Fruit fly (Drosophila melanogaster): ENCODE measurements around the gene FASN2.

DNA sequence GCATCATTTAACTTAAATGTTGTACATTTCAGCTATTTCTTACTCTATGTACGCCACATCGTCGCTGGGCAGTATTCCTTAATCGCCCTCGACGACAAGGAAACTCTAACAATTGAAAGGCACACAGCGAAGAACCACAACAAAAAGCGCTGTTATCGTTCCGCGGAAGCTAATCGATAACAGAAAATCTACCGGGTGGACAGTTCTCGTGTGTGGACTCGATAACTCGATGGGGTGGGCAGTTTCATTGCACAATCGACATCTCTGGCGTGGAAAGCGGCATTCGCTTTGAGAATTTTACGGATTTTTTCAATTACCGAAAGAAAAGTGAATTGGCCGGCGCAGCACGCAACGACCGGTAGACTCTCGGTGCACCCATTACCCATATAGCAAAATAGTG lies 20.8 kb upstream of the FASN2 start, which contains the start of the genes alpha4GT1 and Prp40:
- TF ChIP-seq CTCF (optimal IDR thresholded peaks at IDR 0.05) = peak in 1 of 2 experiments; percentile 23
- no peak for TF ChIP-seq CG8478 (optimal IDR thresholded peaks at IDR 0.05)

Measured in S2 (cell line).